Worm (Caenorhabditis elegans): ENCODE measurements around the gene F16B4.4.

ce11 chrV:1553004-1553403 is 40.8 kb upstream of the F16B4.4 start, which contains the start of gene srsx-8:
- TF ChIP-seq ztf-11 (tag; optimal IDR thresholded peaks at IDR 0.05) (no peak), nhr-12 (tag; optimal IDR thresholded peaks at IDR 0.05) (no peak), pqm-1 (tag; optimal IDR thresholded peaks at IDR 0.05) (no peak), lin-15B (tag; optimal IDR thresholded peaks at IDR 0.05) (no peak), fkh-10 (GFP tag; optimal IDR thresholded peaks at IDR 0.05) (no peak), pag-3 (tag; optimal IDR thresholded peaks at IDR 0.05; ENCODE audit: borderline replicate concordance, insufficient read depth) (no peak), ces-1 (GFP tag; optimal IDR thresholded peaks at IDR 0.05) (no peak), nhr-11 (tag; optimal IDR thresholded peaks at IDR 0.05) (no peak), ama-1 (optimal IDR thresholded peaks at IDR 0.05) (no peak), snpc-4 (tag; optimal IDR thresholded peaks at IDR 0.05) (no peak), mef-2 (tag; optimal IDR thresholded peaks at IDR 0.05) (no peak), skn-1 (tag; optimal IDR thresholded peaks at IDR 0.05) (no peak), C16A3.4 (tag; optimal IDR thresholded peaks at IDR 0.05) (no peak)

All from whole organism, L1 larva.